Worm (Caenorhabditis elegans) whole organism, late embryonic: ENCODE results near the gene ssp-10.

Source experiments
- T23F11.4 ChIP-seq: fragments of 200-800 bp; sonication (Bioruptor generic); optimal IDR thresholded peaks from 2 replicates; lab custom pipeline; 2018; ENCODE audit warnings: mild to moderate bottlenecking, missing genetic modification characterization, missing compliant biosample characterization
- ceh-2 ChIP-seq: sonication (generic microtip); optimal IDR thresholded peaks from 2 replicates; lab custom pipeline; 2016; ENCODE audit warnings: missing genotype, missing genetic modification characterization, missing compliant biosample characterization
- ceh-30 ChIP-seq: fragments of 150-350 bp; optimal IDR thresholded peaks from 2 replicates; lab custom pipeline; 2014; ENCODE audit warnings: missing biosample characterization, missing genetic modification characterization
- elt-2 ChIP-seq: sonication (generic microtip); optimal IDR thresholded peaks from 2 replicates; lab custom pipeline; 2016; ENCODE audit warnings: missing genetic modification reagents, missing genetic modification characterization, missing compliant biosample characterization
- fax-1 ChIP-seq: sonication (generic microtip); optimal IDR thresholded peaks from 2 replicates; lab custom pipeline; 2016; ENCODE audit warnings: missing genotype, missing genetic modification characterization, missing compliant biosample characterization
- nfya-1 ChIP-seq: sonication (generic microtip); optimal IDR thresholded peaks from 2 replicates; lab custom pipeline; 2017; ENCODE audit warnings: missing genetic modification characterization, mild to moderate bottlenecking, missing compliant biosample characterization, antibody characterized with exemption, moderate library complexity
- unc-55 ChIP-seq: sonication (generic microtip); optimal IDR thresholded peaks from 2 replicates; lab custom pipeline; 2017; ENCODE audit warnings: missing biosample characterization, missing genetic modification reagents, missing genetic modification characterization
- ztf-16 ChIP-seq: sonication (generic microtip); optimal IDR thresholded peaks from 2 replicates; lab custom pipeline; 2017; ENCODE audit warnings: missing genetic modification characterization, missing compliant biosample characterization

DNA sequence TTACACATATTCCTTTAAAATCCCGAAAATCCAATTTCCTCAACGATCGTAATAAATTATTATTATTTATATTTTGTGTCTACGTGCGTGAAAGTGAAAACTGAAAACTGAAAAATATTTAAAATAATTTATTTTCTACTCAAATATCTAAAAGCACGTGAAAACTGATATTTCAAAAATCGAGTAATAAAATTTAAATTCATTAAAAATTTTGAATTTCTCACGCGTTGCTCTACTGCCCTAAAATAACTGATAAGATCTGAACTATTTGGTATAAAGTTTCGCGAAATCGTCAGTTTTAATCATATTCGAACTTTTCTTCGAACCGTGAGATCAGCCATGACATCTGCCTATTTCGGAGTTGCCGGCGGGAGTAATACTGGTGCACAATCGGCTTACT lies 1.4 kb upstream of the ssp-10 start, which contains the start of gene ssq-1:
- TF ChIP-seq fax-1 (tag; lab: Kevin White, UChicago) (no peak), elt-2 (no peak), ztf-16 (tag; lab: Kevin White, UChicago) (no peak), nfya-1 (tag; lab: Kevin White, UChicago) (no peak), T23F11.4 (GFP tag; lab: Kevin White, UChicago) (no peak), ceh-2 (tag; lab: Kevin White, UChicago) (no peak), ceh-30 (tag; lab: Kevin White, UChicago) (no peak), unc-55 (no peak)
